Worm (Caenorhabditis elegans): ENCODE measurements around the gene crp-1.

- TF ChIP-seq W03F9.2 (tag; optimal IDR thresholded peaks at IDR 0.05) (no peak), him-1 (tag; optimal IDR thresholded peaks at IDR 0.05) (no peak), dao-5 (tag; optimal IDR thresholded peaks at IDR 0.05) (no peak)
Measured at ce11 chrV:10468190-10468589, 10.2 kb upstream of the crp-1 start, which contains the start of gene egl-9.
